Worm (Caenorhabditis elegans) whole organism, L1 larva: ENCODE data around the gene flp-10.

ENCODE experiments used
- C16A3.4 ChIP-seq: fragments of 150-350 bp; optimal IDR thresholded peaks from 2 replicates; lab custom pipeline; 2014; ENCODE audit warnings: missing biosample characterization, missing genetic modification characterization
- C34B4.2 ChIP-seq: sonication (generic microtip); optimal IDR thresholded peaks from 2 replicates; lab custom pipeline; 2017; ENCODE audit warnings: mild to moderate bottlenecking, missing genetic modification characterization, missing compliant biosample characterization
- aha-1 ChIP-seq: fragments of 150-350 bp; optimal IDR thresholded peaks from 2 replicates; lab custom pipeline; 2014; ENCODE audit warnings: missing biosample characterization, missing genetic modification characterization
- aly-2 ChIP-seq: fragments of 150-350 bp; optimal IDR thresholded peaks from 2 replicates; lab custom pipeline; 2014; ENCODE audit warnings: missing biosample characterization, missing genetic modification characterization
- ama-1 ChIP-seq: fragments of 150-350 bp; optimal IDR thresholded peaks from 2 replicates; lab custom pipeline; 2014
- ceh-82 ChIP-seq, 3 experiments: fragments of 150-350 bp in 1 of 3; sonication (generic microtip) in 2 of 3; optimal IDR thresholded peaks; 2 replicates each; lab custom pipeline; 2014 to 2017; ENCODE audit warnings: missing biosample characterization in 3 of 3, missing genetic modification characterization in 3 of 3
- ces-1 ChIP-seq: fragments of 150-350 bp; optimal IDR thresholded peaks from 2 replicates; lab custom pipeline; 2014; ENCODE audit warnings: missing biosample characterization, missing genetic modification reagents, missing genetic modification characterization
- efl-1 ChIP-seq, 4 experiments: fragments of 150-350 bp; optimal IDR thresholded peaks in 3 of 4; peaks in 1 of 4; 1 replicate in 1 of 4; 2 replicates in 3 of 4; lab custom pipeline; 2014; ENCODE audit warnings: missing biosample characterization in 2 of 4, missing genetic modification characterization in 2 of 4, missing genetic modification reagents in 2 of 4
- efl-3 ChIP-seq: fragments of 200-800 bp; sonication (Bioruptor generic); optimal IDR thresholded peaks from 2 replicates; lab custom pipeline; 2018; ENCODE audit warnings: mild to moderate bottlenecking, missing genetic modification characterization, missing compliant biosample characterization
- egl-13 ChIP-seq: sonication (generic microtip); optimal IDR thresholded peaks from 2 replicates; lab custom pipeline; 2016; ENCODE audit warnings: missing genotype, missing genetic modification reagents, missing genetic modification characterization, missing compliant biosample characterization
- elt-2 ChIP-seq: sonication (generic microtip); optimal IDR thresholded peaks from 2 replicates; lab custom pipeline; 2016; ENCODE audit warnings: missing genetic modification characterization, mild to moderate bottlenecking, inconsistent platforms, missing compliant biosample characterization, missing genetic modification reagents
- elt-3 ChIP-seq, 6 experiments: fragments of 150-350 bp in 1 of 6; sonication (generic microtip); optimal IDR thresholded peaks; 2 replicates each; lab custom pipeline; 2017 to 2018; ENCODE audit warnings: missing biosample characterization in 6 of 6, missing genetic modification characterization in 6 of 6, inconsistent platforms in 1 of 6
- fkh-8 ChIP-seq: sonication (generic microtip); optimal IDR thresholded peaks from 2 replicates; lab custom pipeline; 2016; ENCODE audit warnings: mild to moderate bottlenecking, missing genetic modification characterization, missing compliant biosample characterization
- fos-1 ChIP-seq: fragments of 150-350 bp; optimal IDR thresholded peaks from 2 replicates; lab custom pipeline; 2014; ENCODE audit warnings: missing biosample characterization, missing genetic modification characterization
- grh-1 ChIP-seq: fragments of 200-800 bp; sonication (Bioruptor generic); IDR thresholded peaks from 2 replicates; pipeline ENCODE4 v1.3.6; 2022; ENCODE audit warnings: missing genetic modification reagents, missing genetic modification characterization, missing compliant biosample characterization
- hlh-17 ChIP-seq: fragments of 200-800 bp; sonication (Bioruptor generic); optimal IDR thresholded peaks from 2 replicates; lab custom pipeline; 2018; ENCODE audit warnings: missing genetic modification characterization, mild to moderate bottlenecking, missing compliant biosample characterization, moderate library complexity, borderline replicate concordance
- hlh-4 ChIP-seq: sonication (generic microtip); optimal IDR thresholded peaks from 2 replicates; lab custom pipeline; 2016; ENCODE audit warnings: mild to moderate bottlenecking, missing genetic modification characterization, missing compliant biosample characterization
- hpl-2 ChIP-seq: fragments of 150-350 bp; optimal IDR thresholded peaks from 2 replicates; lab custom pipeline; 2014; ENCODE audit warnings: missing biosample characterization, missing genetic modification reagents, missing genetic modification characterization
- irx-1 ChIP-seq: sonication (generic microtip); optimal IDR thresholded peaks from 2 replicates; lab custom pipeline; 2016; ENCODE audit warnings: missing genetic modification characterization, missing compliant biosample characterization
- isw-1 ChIP-seq: fragments of 200-800 bp; sonication (Bioruptor generic); IDR thresholded peaks from 2 replicates; pipeline ENCODE4 v1.3.6; 2022; ENCODE audit warnings: missing genetic modification characterization, missing compliant biosample characterization
- lin-15B ChIP-seq: fragments of 150-350 bp; sonication (generic microtip); optimal IDR thresholded peaks from 3 replicates; lab custom pipeline; 2014; ENCODE audit warnings: missing biosample characterization, missing genetic modification characterization
- lin-35 ChIP-seq, 2 experiments: fragments of 150-350 bp; optimal IDR thresholded peaks; 2 replicates each; lab custom pipeline; 2014; ENCODE audit warnings: missing biosample characterization in 2 of 2, missing genetic modification characterization in 2 of 2, missing genetic modification reagents in 2 of 2
- lir-3 ChIP-seq: sonication (generic microtip); optimal IDR thresholded peaks from 2 replicates; lab custom pipeline; 2016; ENCODE audit warnings: mild to moderate bottlenecking, missing genetic modification characterization, moderate library complexity, missing compliant biosample characterization; ENCODE audit not compliant: poor library complexity
- mdl-1 ChIP-seq, 2 experiments: fragments of 150-350 bp; optimal IDR thresholded peaks; 2 replicates each; lab custom pipeline; 2014 to 2017; ENCODE audit warnings: missing biosample characterization in 2 of 2, missing genetic modification characterization in 2 of 2, inconsistent platforms in 1 of 2
- mef-2 ChIP-seq: fragments of 150-350 bp; optimal IDR thresholded peaks from 2 replicates; lab custom pipeline; 2014; ENCODE audit warnings: missing biosample characterization, missing genetic modification characterization
- mep-1 ChIP-seq: fragments of 150-350 bp; optimal IDR thresholded peaks from 2 replicates; lab custom pipeline; 2014; ENCODE audit warnings: missing biosample characterization, missing genetic modification characterization
- nhr-11 ChIP-seq: fragments of 150-350 bp; optimal IDR thresholded peaks from 2 replicates; lab custom pipeline; 2014; ENCODE audit warnings: missing biosample characterization, missing genetic modification characterization
- nhr-12 ChIP-seq: sonication (generic microtip); optimal IDR thresholded peaks from 2 replicates; lab custom pipeline; 2017; ENCODE audit warnings: missing biosample characterization, missing genetic modification characterization
- nhr-20 ChIP-seq: sonication (generic microtip); optimal IDR thresholded peaks from 2 replicates; lab custom pipeline; 2016; ENCODE audit warnings: mild to moderate bottlenecking, missing genetic modification characterization, missing compliant biosample characterization
- nhr-237 ChIP-seq: fragments of 150-350 bp; optimal IDR thresholded peaks from 2 replicates; lab custom pipeline; 2014; ENCODE audit warnings: missing biosample characterization, missing genetic modification characterization
- nhr-28 ChIP-seq: fragments of 150-350 bp; optimal IDR thresholded peaks from 2 replicates; lab custom pipeline; 2014; ENCODE audit warnings: missing biosample characterization, missing genetic modification characterization
- nhr-47 ChIP-seq: sonication (generic microtip); optimal IDR thresholded peaks from 2 replicates; lab custom pipeline; 2016; ENCODE audit warnings: mild to moderate bottlenecking, missing genetic modification characterization, moderate library complexity, missing compliant biosample characterization
- nhr-71 ChIP-seq: sonication (generic microtip); optimal IDR thresholded peaks from 2 replicates; lab custom pipeline; 2016; ENCODE audit warnings: mild to moderate bottlenecking, missing genetic modification characterization, moderate library complexity, missing compliant biosample characterization
- nhr-77 ChIP-seq: fragments of 150-350 bp; optimal IDR thresholded peaks from 2 replicates; lab custom pipeline; 2014; ENCODE audit warnings: missing biosample characterization, missing genetic modification characterization
- nhr-84 ChIP-seq: sonication (generic microtip); optimal IDR thresholded peaks from 2 replicates; lab custom pipeline; 2017; ENCODE audit warnings: missing biosample characterization, missing genetic modification characterization
- nhr-85 ChIP-seq: sonication (generic microtip); peaks from one replicate; lab custom pipeline; 2016; ENCODE audit warnings: missing genetic modification characterization, inconsistent platforms, missing compliant biosample characterization
- pag-3 ChIP-seq: sonication (generic microtip); optimal IDR thresholded peaks from 2 replicates; lab custom pipeline; 2017; ENCODE audit warnings: missing genetic modification characterization, mild to moderate bottlenecking, missing compliant biosample characterization, antibody characterized with exemption, borderline replicate concordance; ENCODE audit not compliant: insufficient read depth
- pax-3 ChIP-seq: fragments of 200-800 bp; sonication (Bioruptor generic); optimal IDR thresholded peaks from 2 replicates; lab custom pipeline; 2018; ENCODE audit warnings: mild to moderate bottlenecking, missing genetic modification characterization, moderate library complexity, missing compliant biosample characterization
- pqm-1 ChIP-seq: sonication (generic microtip); optimal IDR thresholded peaks from 3 replicates; lab custom pipeline; 2017; ENCODE audit warnings: missing biosample characterization, missing genetic modification characterization
- skn-1 ChIP-seq: fragments of 150-350 bp; optimal IDR thresholded peaks from 2 replicates; lab custom pipeline; 2014; ENCODE audit warnings: missing biosample characterization, missing genetic modification characterization
- snu-23 ChIP-seq: sonication (generic microtip); optimal IDR thresholded peaks from 2 replicates; lab custom pipeline; 2016; ENCODE audit warnings: missing genetic modification characterization, missing compliant biosample characterization
- sptf-1 ChIP-seq: fragments of 150-350 bp; optimal IDR thresholded peaks from 2 replicates; lab custom pipeline; 2014; ENCODE audit warnings: missing biosample characterization, missing genetic modification characterization
- sup-37 ChIP-seq: fragments of 200-800 bp; sonication (Bioruptor generic); optimal IDR thresholded peaks from 2 replicates; lab custom pipeline; 2018; ENCODE audit warnings: mild to moderate bottlenecking, missing genetic modification characterization, missing compliant biosample characterization
- swsn-7 ChIP-seq: sonication (generic microtip); optimal IDR thresholded peaks from 2 replicates; lab custom pipeline; 2016; ENCODE audit warnings: missing genetic modification characterization, missing compliant biosample characterization
- tbx-2 ChIP-seq: sonication (generic microtip); optimal IDR thresholded peaks from 2 replicates; lab custom pipeline; 2016; ENCODE audit warnings: missing genetic modification characterization, missing compliant biosample characterization
- tlp-1 ChIP-seq: fragments of 150-350 bp; optimal IDR thresholded peaks from 2 replicates; lab custom pipeline; 2014; ENCODE audit warnings: missing biosample characterization, missing genetic modification characterization
- unc-130 ChIP-seq: fragments of 150-350 bp; optimal IDR thresholded peaks from 2 replicates; lab custom pipeline; 2017; ENCODE audit warnings: missing biosample characterization, missing genetic modification characterization, inconsistent platforms
- unc-30 ChIP-seq: sonication (generic microtip); optimal IDR thresholded peaks from 2 replicates; lab custom pipeline; 2017; ENCODE audit warnings: missing biosample characterization, missing genetic modification characterization
- unc-62 ChIP-seq: fragments of 150-350 bp; optimal IDR thresholded peaks from 2 replicates; lab custom pipeline; 2014; ENCODE audit warnings: missing biosample characterization, missing genetic modification reagents, missing genetic modification characterization
- unc-86 ChIP-seq: sonication (generic microtip); optimal IDR thresholded peaks from 2 replicates; lab custom pipeline; 2016; ENCODE audit warnings: missing genetic modification characterization, missing compliant biosample characterization
- unc-98 ChIP-seq: fragments of 200-800 bp; sonication (Bioruptor generic); IDR thresholded peaks from 2 replicates; pipeline ENCODE4 v1.3.6; 2022; ENCODE audit warnings: missing genetic modification characterization, missing compliant biosample characterization
- vab-15 ChIP-seq: sonication (generic microtip); optimal IDR thresholded peaks from 2 replicates; lab custom pipeline; 2017; ENCODE audit warnings: missing genotype, mild to moderate bottlenecking, missing genetic modification characterization, missing compliant biosample characterization
- ztf-4 ChIP-seq: fragments of 150-350 bp; optimal IDR thresholded peaks from 2 replicates; lab custom pipeline; 2014; ENCODE audit warnings: missing biosample characterization, missing genetic modification characterization

Gene flp-10

ce11 chrIV:7844333-7844973, 24.3 kb upstream of the flp-10 start:
- TF ChIP-seq elt-3 (tag; optimal IDR thresholded peaks at IDR 0.05; lab: Kevin White, UChicago) = peak in 2 of 6 experiments; percentile 23 to 40
- no peak for TF ChIP-seq grh-1 (GFP tag; lab: Robert Waterston, UW)
- no peak for TF ChIP-seq aly-2
- no peak for TF ChIP-seq lir-3 (tag; lab: Kevin White, UChicago)
- TF ChIP-seq nhr-11 (tag; lab: Kevin White, UChicago) = no peak
- TF ChIP-seq hlh-4 (tag; lab: Kevin White, UChicago) = no peak
- no peak for TF ChIP-seq vab-15 (tag; lab: Kevin White, UChicago)
- TF ChIP-seq ces-1 (GFP tag; lab: Kevin White, UChicago) = no peak
- TF ChIP-seq tbx-2 = no peak
- peak; percentile 20 for TF ChIP-seq snu-23 (GFP tag; lab: Kevin White, UChicago)
- no peak for TF ChIP-seq fkh-8
- TF ChIP-seq efl-1 (optimal IDR thresholded peaks at IDR 0.05; lab: Kevin White, UChicago) = no peak
- peak in 1 of 2 experiments; percentile 1 for TF ChIP-seq efl-1 (GFP tag; optimal IDR thresholded peaks at IDR 0.05 in 1 of 2; lab: Kevin White, UChicago)
- no peak for TF ChIP-seq C34B4.2
- TF ChIP-seq nhr-85 (tag; lab: Kevin White, UChicago) = peak; percentile 55
- no peak for TF ChIP-seq nhr-77 (tag; lab: Kevin White, UChicago)
- TF ChIP-seq nhr-237 (tag; lab: Kevin White, UChicago) = no peak
- no peak for TF ChIP-seq unc-30 (tag; lab: Kevin White, UChicago)
- TF ChIP-seq ztf-4 = no peak
- TF ChIP-seq tlp-1 = no peak
- TF ChIP-seq mdl-1 (tag; optimal IDR thresholded peaks at IDR 0.05; lab: Kevin White, UChicago) = no peak
- no peak for TF ChIP-seq ama-1 (lab: Kevin White, UChicago)
- no peak for TF ChIP-seq nhr-28
- TF ChIP-seq efl-3 (GFP tag; lab: Kevin White, UChicago) = no peak
- TF ChIP-seq unc-86 (tag; lab: Kevin White, UChicago) = no peak
- TF ChIP-seq mep-1 = no peak
- no peak for TF ChIP-seq unc-62 (GFP tag; lab: Kevin White, UChicago)
- no peak for TF ChIP-seq sup-37 (GFP tag; lab: Kevin White, UChicago)
- no peak for TF ChIP-seq pqm-1 (tag; lab: Kevin White, UChicago)
- TF ChIP-seq unc-98 (GFP tag; lab: Robert Waterston, UW) = no peak
- no peak for TF ChIP-seq pax-3
- no peak for TF ChIP-seq unc-130 (tag; lab: Kevin White, UChicago)
- TF ChIP-seq swsn-7 = no peak
- TF ChIP-seq hpl-2 (GFP tag; lab: Kevin White, UChicago) = no peak
- no peak for TF ChIP-seq ceh-82 (tag; optimal IDR thresholded peaks at IDR 0.05; lab: Kevin White, UChicago)
- no peak for TF ChIP-seq hlh-17
- TF ChIP-seq sptf-1 (tag; lab: Kevin White, UChicago) = no peak
- TF ChIP-seq pag-3 (tag; lab: Kevin White, UChicago) = no peak
- peak; percentile 15 for TF ChIP-seq nhr-20 (tag; lab: Kevin White, UChicago)
- TF ChIP-seq fos-1 (tag; lab: Kevin White, UChicago) = no peak
- TF ChIP-seq nhr-84 (tag; lab: Kevin White, UChicago) = no peak
- TF ChIP-seq aha-1 (tag; lab: Kevin White, UChicago) = no peak
- TF ChIP-seq nhr-47 = no peak
- TF ChIP-seq nhr-71 (tag; lab: Kevin White, UChicago) = peak; percentile 27
- no peak for TF ChIP-seq mef-2 (tag; lab: Kevin White, UChicago)
- TF ChIP-seq lin-15B = no peak
- TF ChIP-seq C16A3.4 (tag; lab: Kevin White, UChicago) = no peak
- no peak for TF ChIP-seq skn-1 (tag; lab: Kevin White, UChicago)
- no peak for TF ChIP-seq nhr-12 (tag; lab: Kevin White, UChicago)
- TF ChIP-seq irx-1 = no peak
- peak in 1 of 2 experiments; percentile 42 for TF ChIP-seq lin-35 (GFP tag; optimal IDR thresholded peaks at IDR 0.05; lab: Kevin White, UChicago)
- TF ChIP-seq egl-13 (tag; lab: Kevin White, UChicago) = no peak
- peak; percentile 86 for TF ChIP-seq elt-2 (tag; lab: Kevin White, UChicago)
- TF ChIP-seq isw-1 (GFP tag; lab: Robert Waterston, UW) = no peak
